Worm (Caenorhabditis elegans): Measurements from ENCODE around the gene B0001.2.
A peak's percentile ranks its signal among the peaks of the same experiment; 100 is the strongest.

B0001.2 gene

DNA sequence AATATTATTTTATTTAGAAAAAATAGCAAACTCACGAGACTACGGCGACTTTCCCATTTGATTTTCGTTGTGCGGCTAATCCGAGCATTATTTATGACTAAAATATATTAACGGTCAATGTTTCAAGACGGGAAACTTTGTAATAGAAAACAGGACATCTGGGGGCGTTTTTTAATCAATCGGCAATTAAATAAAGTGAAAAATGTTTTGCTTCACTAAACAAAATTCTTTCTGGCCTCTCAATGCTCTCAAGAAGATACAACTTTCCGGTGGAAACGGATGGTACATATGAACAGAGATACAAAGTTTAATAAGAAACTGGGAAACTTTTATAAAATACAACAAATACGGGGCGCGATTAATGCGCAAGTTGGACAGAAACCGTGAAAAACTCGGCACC is at the start of gene B0001.2:
TSS of gene B0001.2 (minus strand) at position 101 of the 400 bp plus-strand sequence.
- TF ChIP-seq nhr-41 (GFP tag; IDR thresholded peaks at IDR 0.05), result no peak
- TF ChIP-seq F37D6.2 (tag; optimal IDR thresholded peaks at IDR 0.05), result no peak
- no peak for TF ChIP-seq nhr-10 (tag; optimal IDR thresholded peaks at IDR 0.05)
- TF ChIP-seq php-3 (GFP tag; IDR thresholded peaks at IDR 0.05), result no peak
- no peak for TF ChIP-seq ctbp-1 (GFP tag; IDR thresholded peaks at IDR 0.05)
- no peak for TF ChIP-seq F49E8.2 (tag; optimal IDR thresholded peaks at IDR 0.05; ENCODE audit: borderline replicate concordance)
- no peak for TF ChIP-seq hlh-11 (tag; optimal IDR thresholded peaks at IDR 0.05)
- TF ChIP-seq spr-1 (tag; optimal IDR thresholded peaks at IDR 0.05), result no peak
- no peak for TF ChIP-seq nhr-76 (tag; optimal IDR thresholded peaks at IDR 0.05)
- no peak for TF ChIP-seq saeg-2 (GFP tag; IDR thresholded peaks at IDR 0.05)
- no peak for TF ChIP-seq T20F7.1 (GFP tag; optimal IDR thresholded peaks at IDR 0.05)
- TF ChIP-seq zfp-2 (tag; optimal IDR thresholded peaks at IDR 0.05), result no peak
- TF ChIP-seq zag-1 (tag; optimal IDR thresholded peaks at IDR 0.05), result no peak
- no peak for TF ChIP-seq hif-1 (tag; optimal IDR thresholded peaks at IDR 0.05)
- TF ChIP-seq F44E2.7 (GFP tag; IDR thresholded peaks at IDR 0.05), result no peak

DNA sequence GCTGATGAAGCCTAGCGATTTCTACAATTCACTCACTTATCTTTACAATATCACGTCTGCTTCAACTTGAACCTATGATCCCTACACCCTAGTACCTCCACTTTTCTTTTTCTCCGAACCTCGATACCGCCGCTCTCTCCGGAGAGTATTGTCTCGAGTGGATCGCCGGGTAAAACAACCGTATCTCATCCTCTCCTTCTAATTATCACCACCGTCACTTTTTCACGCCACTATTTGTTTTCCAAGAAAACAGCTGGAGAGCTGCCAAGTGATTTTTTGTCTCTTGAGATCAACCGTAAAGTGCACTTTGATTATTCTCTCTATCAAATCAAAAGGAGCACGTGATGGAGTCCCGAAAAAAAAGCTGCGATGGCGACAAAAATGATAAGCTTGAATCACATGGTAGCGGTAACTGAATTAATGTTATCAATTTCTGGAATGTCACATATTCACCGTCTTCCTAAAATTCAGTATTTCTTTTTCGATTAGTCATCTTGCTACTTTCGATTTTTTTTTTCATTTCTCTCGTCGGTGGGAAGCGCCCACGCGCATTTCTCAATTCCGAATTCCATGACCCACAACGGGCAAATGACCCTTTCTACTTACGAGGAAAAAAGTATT is 48.9 kb upstream of the B0001.2 start:
- TF ChIP-seq pha-4 (GFP tag; IDR thresholded peaks at IDR 0.05), result 0 out of 2 replicates have a peak, but pooled peaks have one; percentile 14
- no peak for TF ChIP-seq pha-4 (tag; optimal IDR thresholded peaks at IDR 0.05)
- peak; percentile 36 for TF ChIP-seq nhr-28 (tag; optimal IDR thresholded peaks at IDR 0.05)
- peak; percentile 1 for TF ChIP-seq mes-2 (tag; optimal IDR thresholded peaks at IDR 0.05; ENCODE audit: poor library complexity, severe bottlenecking)
- no peak for TF ChIP-seq zip-11 (GFP tag; IDR thresholded peaks at IDR 0.05)
- no peak for TF ChIP-seq fos-1 (tag; optimal IDR thresholded peaks at IDR 0.05)
- peak; percentile 16 for TF ChIP-seq lin-38 (GFP tag; IDR thresholded peaks at IDR 0.05)
- 0 out of 2 replicates have a peak, but pooled peaks have one; percentile 26 for TF ChIP-seq mxl-2 (GFP tag; conservative IDR thresholded peaks at IDR 0.05)
- peak in 1 of 2 experiments; percentile 1 for TF ChIP-seq daf-16 (GFP tag; optimal IDR thresholded peaks at IDR 0.05)
- peak; percentile 45 for TF ChIP-seq daf-16 (tag; optimal IDR thresholded peaks at IDR 0.05)
- TF ChIP-seq php-3 (GFP tag; IDR thresholded peaks at IDR 0.05), result 0 out of 2 replicates have a peak, but pooled peaks have one; percentile 13
- peak; percentile 58 for TF ChIP-seq pqm-1 (tag; optimal IDR thresholded peaks at IDR 0.05)
- TF ChIP-seq spr-3 (GFP tag; optimal IDR thresholded peaks at IDR 0.05), result no peak
- no peak for TF ChIP-seq nhr-42 (GFP tag; IDR thresholded peaks at IDR 0.05)
- TF ChIP-seq daf-12 (tag; optimal IDR thresholded peaks at IDR 0.05), result no peak
- TF ChIP-seq hlh-11 (tag; optimal IDR thresholded peaks at IDR 0.05), result peak; percentile 80
- peak; percentile 3 for TF ChIP-seq nhr-48 (tag; optimal IDR thresholded peaks at IDR 0.05)
- peak; percentile 82 for TF ChIP-seq aha-1 (tag)
- TF ChIP-seq hlh-30 (tag; optimal IDR thresholded peaks at IDR 0.05; ENCODE audit: insufficient read depth), result peak; percentile 72
- TF ChIP-seq rbr-2 (tag; optimal IDR thresholded peaks at IDR 0.05), result no peak
- TF ChIP-seq unc-62 (GFP tag; optimal IDR thresholded peaks at IDR 0.05 in 1 of 2), result peak; percentile 30 to 97
- no peak for TF ChIP-seq unc-62 (tag; optimal IDR thresholded peaks at IDR 0.05)
- peak in 1 of 2 experiments; percentile 51 for TF ChIP-seq hif-1 (tag; optimal IDR thresholded peaks at IDR 0.05)
- peak in 1 of 2 experiments; percentile 3 for TF ChIP-seq lsy-2 (tag; optimal IDR thresholded peaks at IDR 0.05)
- peak in 1 of 2 experiments; percentile 21 for TF ChIP-seq mdl-1 (tag; optimal IDR thresholded peaks at IDR 0.05)
- TF ChIP-seq F26F4.8 (GFP tag; conservative IDR thresholded peaks at IDR 0.05), result no peak
- TF ChIP-seq ZK546.5 (tag; optimal IDR thresholded peaks at IDR 0.05), result no peak
- no peak for TF ChIP-seq zfp-3 (GFP tag; conservative IDR thresholded peaks at IDR 0.05)
- TF ChIP-seq nhr-77 (tag; optimal IDR thresholded peaks at IDR 0.05), result peak; percentile 19
- TF ChIP-seq zfp-2 (tag; optimal IDR thresholded peaks at IDR 0.05), result no peak
- TF ChIP-seq lin-1 (GFP tag; IDR thresholded peaks at IDR 0.05), result no peak
- no peak for TF ChIP-seq sdz-12 (GFP tag; optimal IDR thresholded peaks at IDR 0.05)
- TF ChIP-seq zip-2 (tag; optimal IDR thresholded peaks at IDR 0.05), result no peak
- no peak for TF ChIP-seq R02D3.7 (tag; optimal IDR thresholded peaks at IDR 0.05)
- TF ChIP-seq dve-1 (tag; optimal IDR thresholded peaks at IDR 0.05; ENCODE audit: insufficient read depth), result peak; percentile 92
- peak; percentile 79 for TF ChIP-seq dmd-6 (GFP tag; IDR thresholded peaks at IDR 0.05)
